Fruit fly (Drosophila melanogaster): ENCODE measurements around the gene GstT4.

DNA sequence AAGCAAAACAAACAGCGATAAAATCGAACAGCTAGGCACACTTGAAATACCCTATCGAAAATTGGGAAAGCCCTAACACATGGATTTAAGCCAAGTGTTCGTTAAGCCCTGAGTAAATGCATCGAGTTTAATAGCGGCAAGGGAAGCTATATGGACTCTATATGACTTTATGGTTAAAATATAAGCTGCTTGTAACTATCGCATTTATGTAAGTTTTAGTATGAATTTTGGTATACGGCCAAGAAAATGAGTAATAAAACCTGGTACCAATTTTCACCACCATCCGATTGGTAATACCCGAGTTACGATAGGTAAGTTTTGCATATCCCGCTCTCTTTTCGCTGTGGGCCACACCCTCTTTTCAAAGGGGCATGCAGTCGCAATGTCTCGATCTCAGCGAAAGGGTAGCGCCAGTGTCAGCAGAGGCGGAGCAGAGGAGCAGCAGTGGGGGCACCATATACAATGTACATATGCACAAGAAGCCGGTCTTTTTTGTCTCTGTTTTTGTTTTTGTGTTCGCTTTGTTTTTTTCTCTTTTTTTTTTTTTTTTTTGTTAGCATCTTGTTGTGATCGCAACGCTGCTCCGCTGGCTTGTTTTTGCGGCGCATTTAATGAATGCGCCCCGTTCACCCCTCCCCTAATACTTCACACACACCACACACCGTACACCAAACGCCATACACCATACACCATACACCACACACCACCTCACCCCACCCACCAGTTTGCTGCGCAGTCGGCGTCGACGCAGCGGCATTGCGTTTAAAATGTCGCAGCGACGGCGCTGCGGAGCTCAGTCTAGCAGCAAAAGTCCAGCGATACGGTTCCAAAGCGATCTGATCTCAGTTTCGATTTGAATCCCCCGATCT is at the start of gene GstT4:
- TF ChIP-seq CG9948 (tag; optimal IDR thresholded peaks at IDR 0.05) (peak; percentile 84), Ets98B (GFP tag; IDR thresholded peaks at IDR 0.05) (peak; percentile 98), rn (GFP tag; IDR thresholded peaks at IDR 0.05) (peak; percentile 93), CG32121 (GFP tag; IDR thresholded peaks at IDR 0.05) (peak; percentile 97), CG34367 (tag; optimal IDR thresholded peaks at IDR 0.05) (peak; percentile 90), EcR (GFP tag; optimal IDR thresholded peaks at IDR 0.05) (peak; percentile 72), CG14655 (GFP tag; optimal IDR thresholded peaks at IDR 0.05) (peak; percentile 83), gl (tag; optimal IDR thresholded peaks at IDR 0.05) (peak; percentile 97)
